Worm (Caenorhabditis elegans): ENCODE measurements around the gene F37B12.1.

Gene F37B12.1

DNA sequence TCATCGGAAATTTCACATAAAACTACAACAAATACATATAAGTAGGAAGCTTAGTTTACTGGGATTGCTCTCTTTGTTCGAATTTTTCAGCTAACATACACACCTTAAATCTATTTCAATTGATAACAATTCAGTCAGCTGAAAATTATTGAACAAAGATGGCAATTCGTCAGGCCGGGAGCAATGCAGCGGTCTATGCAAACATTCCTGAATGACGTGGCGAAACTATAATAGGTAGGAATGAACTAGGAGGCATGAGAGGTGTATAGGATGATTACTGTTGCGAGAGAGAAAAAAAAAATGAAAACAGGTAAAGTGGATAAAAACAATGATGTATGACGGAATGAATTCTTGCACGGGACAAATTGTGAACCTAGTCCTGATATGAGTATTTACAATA lies 13.0 kb upstream of the F37B12.1 start:
- no peak for TF ChIP-seq drap-1 (GFP tag; optimal IDR thresholded peaks at IDR 0.05)
- TF ChIP-seq mep-1 (tag; optimal IDR thresholded peaks at IDR 0.05), result no peak
- TF ChIP-seq mls-2 (tag; optimal IDR thresholded peaks at IDR 0.05), result no peak
- no peak for TF ChIP-seq lin-13 (tag; optimal IDR thresholded peaks at IDR 0.05)
- TF ChIP-seq zip-8 (tag; optimal IDR thresholded peaks at IDR 0.05), result no peak
- TF ChIP-seq sptf-1 (tag; optimal IDR thresholded peaks at IDR 0.05), result no peak
- no peak for TF ChIP-seq ham-2 (GFP tag; optimal IDR thresholded peaks at IDR 0.05)
- no peak for TF ChIP-seq ceh-83 (GFP tag; optimal IDR thresholded peaks at IDR 0.05)
- TF ChIP-seq nhr-237 (tag; optimal IDR thresholded peaks at IDR 0.05), result no peak
- TF ChIP-seq flh-1 (GFP tag; optimal IDR thresholded peaks at IDR 0.05), result no peak
- no peak for TF ChIP-seq unc-120 (tag; optimal IDR thresholded peaks at IDR 0.05; ENCODE audit: poor library complexity, severe bottlenecking)

DNA sequence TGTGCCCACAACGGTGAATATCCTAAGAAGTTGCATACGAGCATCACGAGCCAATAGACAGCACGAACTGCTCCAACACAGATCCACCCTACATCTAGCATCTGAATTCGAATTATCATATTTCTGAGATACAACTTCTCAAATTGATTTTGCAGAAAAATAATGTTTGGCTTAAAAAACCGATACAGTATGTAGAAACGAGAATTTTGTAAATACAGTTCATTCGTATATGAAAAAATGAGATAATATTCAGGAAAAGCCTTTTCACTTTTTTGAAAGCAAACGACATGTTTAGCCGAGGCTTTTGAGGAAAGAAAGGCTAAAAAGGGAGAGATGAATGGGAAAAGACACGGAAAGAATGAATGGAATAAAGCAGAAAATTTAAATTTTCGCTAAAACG lies 12.2 kb upstream of the F37B12.1 start, which contains the start of gene F37B12.3:
F37B12.3 (minus strand) TSS at position 101 of the 400 bp plus-strand sequence.
- no peak for TF ChIP-seq snpc-4 (tag; optimal IDR thresholded peaks at IDR 0.05)
- no peak for TF ChIP-seq ceh-43 (GFP tag; optimal IDR thresholded peaks at IDR 0.05)
- no peak for TF ChIP-seq lin-32 (GFP tag; optimal IDR thresholded peaks at IDR 0.05)
- no peak for TF ChIP-seq drap-1 (GFP tag; optimal IDR thresholded peaks at IDR 0.05)
- TF ChIP-seq ceh-39 (tag; optimal IDR thresholded peaks at IDR 0.05), result no peak
- no peak for TF ChIP-seq mls-2 (tag; optimal IDR thresholded peaks at IDR 0.05)
- no peak for TF ChIP-seq zip-8 (tag; optimal IDR thresholded peaks at IDR 0.05)
- no peak for TF ChIP-seq sem-2 (GFP tag; optimal IDR thresholded peaks at IDR 0.05)
- no peak for TF ChIP-seq elt-1 (tag; optimal IDR thresholded peaks at IDR 0.05; ENCODE audit: borderline replicate concordance, insufficient read depth)
- TF ChIP-seq ztf-11 (tag; optimal IDR thresholded peaks at IDR 0.05), result no peak
- no peak for TF ChIP-seq nhr-237 (tag; optimal IDR thresholded peaks at IDR 0.05)
- TF ChIP-seq elt-3 (tag; optimal IDR thresholded peaks at IDR 0.05), result no peak
- TF ChIP-seq nhr-2 (tag; optimal IDR thresholded peaks at IDR 0.05), result no peak
- no peak for TF ChIP-seq lin-13 (tag; optimal IDR thresholded peaks at IDR 0.05)
- TF ChIP-seq flh-1 (GFP tag; optimal IDR thresholded peaks at IDR 0.05), result no peak
- no peak for TF ChIP-seq unc-120 (tag; optimal IDR thresholded peaks at IDR 0.05; ENCODE audit: poor library complexity, severe bottlenecking)
- TF ChIP-seq ces-1 (GFP tag; optimal IDR thresholded peaks at IDR 0.05), result no peak
- no peak for TF ChIP-seq lsy-2 (tag; optimal IDR thresholded peaks at IDR 0.05)

DNA sequence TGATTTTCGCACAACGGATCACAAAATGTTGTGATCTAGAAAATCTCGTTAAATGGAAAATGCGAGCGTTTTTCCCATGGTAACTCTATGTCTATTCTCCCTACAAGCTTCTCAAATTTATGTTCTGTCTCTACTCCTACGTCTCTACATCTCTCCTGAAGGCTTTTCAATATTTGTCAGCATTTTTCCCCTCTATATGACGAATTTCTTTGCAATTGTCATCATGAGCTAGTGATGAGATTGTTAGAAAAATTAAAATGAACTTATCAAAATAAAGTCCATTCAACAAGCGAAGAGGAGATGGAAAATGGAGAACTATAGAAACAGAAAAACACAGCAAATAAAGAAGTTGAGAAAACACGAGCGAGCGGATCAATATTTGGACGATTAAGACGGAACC lies 9.7 kb upstream of the F37B12.1 start:
- TF ChIP-seq elt-1 (tag; optimal IDR thresholded peaks at IDR 0.05; ENCODE audit: borderline replicate concordance, insufficient read depth) (no peak), blmp-1 (tag; optimal IDR thresholded peaks at IDR 0.05) (no peak), tbx-8 (GFP tag; optimal IDR thresholded peaks at IDR 0.05) (no peak), nhr-76 (tag; optimal IDR thresholded peaks at IDR 0.05) (no peak), flh-1 (GFP tag; optimal IDR thresholded peaks at IDR 0.05) (no peak), ces-1 (GFP tag; optimal IDR thresholded peaks at IDR 0.05) (no peak), M03D4.4 (tag; optimal IDR thresholded peaks at IDR 0.05) (no peak), ztf-11 (tag; optimal IDR thresholded peaks at IDR 0.05) (no peak), lin-32 (GFP tag; optimal IDR thresholded peaks at IDR 0.05) (no peak), snpc-4 (tag; optimal IDR thresholded peaks at IDR 0.05) (no peak), nhr-28 (tag; optimal IDR thresholded peaks at IDR 0.05) (no peak), hlh-1 (tag; optimal IDR thresholded peaks at IDR 0.05) (no peak), nhr-237 (tag; optimal IDR thresholded peaks at IDR 0.05) (no peak), ham-2 (GFP tag; optimal IDR thresholded peaks at IDR 0.05) (no peak), ceh-83 (GFP tag; optimal IDR thresholded peaks at IDR 0.05) (no peak), ceh-43 (GFP tag; optimal IDR thresholded peaks at IDR 0.05) (no peak), cnd-1 (tag; optimal IDR thresholded peaks at IDR 0.05) (no peak), drap-1 (GFP tag; optimal IDR thresholded peaks at IDR 0.05) (no peak)

DNA sequence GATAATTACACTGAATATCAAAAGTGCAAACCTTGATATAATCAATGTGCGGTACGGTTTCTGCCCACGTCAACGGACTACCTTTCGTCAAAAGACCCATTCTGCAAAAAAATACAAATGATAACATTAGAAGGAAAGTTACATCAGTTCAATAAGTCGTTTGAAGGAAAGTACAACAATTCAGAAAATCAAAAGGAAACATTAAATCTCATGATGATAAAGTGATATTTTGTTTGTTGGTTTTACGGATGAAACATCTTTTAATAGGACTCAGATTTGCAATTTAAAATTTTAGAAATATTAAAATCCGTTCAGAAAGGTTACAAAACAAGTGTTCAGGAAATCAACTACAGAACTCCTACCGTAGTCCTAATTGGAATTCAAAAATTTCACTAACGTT lies 9.1 kb upstream of the F37B12.1 start, which contains the start of gene gcs-1:
gcs-1 (minus strand) TSS at position 101 of the 400 bp plus-strand sequence.
- no peak for TF ChIP-seq elt-1 (tag; optimal IDR thresholded peaks at IDR 0.05; ENCODE audit: borderline replicate concordance, insufficient read depth)
- TF ChIP-seq nhr-12 (tag; optimal IDR thresholded peaks at IDR 0.05), result no peak
- TF ChIP-seq ham-2 (GFP tag; optimal IDR thresholded peaks at IDR 0.05), result no peak
- no peak for TF ChIP-seq bed-3 (GFP tag; optimal IDR thresholded peaks at IDR 0.05)
- TF ChIP-seq nhr-76 (tag; optimal IDR thresholded peaks at IDR 0.05), result no peak
- TF ChIP-seq elt-3 (tag; optimal IDR thresholded peaks at IDR 0.05), result no peak
- TF ChIP-seq lsy-2 (tag; optimal IDR thresholded peaks at IDR 0.05), result no peak
- TF ChIP-seq flh-1 (GFP tag; optimal IDR thresholded peaks at IDR 0.05), result no peak
- no peak for TF ChIP-seq unc-120 (tag; optimal IDR thresholded peaks at IDR 0.05; ENCODE audit: poor library complexity, severe bottlenecking)
- no peak for TF ChIP-seq tbx-8 (GFP tag; optimal IDR thresholded peaks at IDR 0.05)
- TF ChIP-seq blmp-1 (tag; optimal IDR thresholded peaks at IDR 0.05), result no peak
